Worm (Caenorhabditis elegans): ENCODE measurements around the gene E03H12.5.

DNA sequence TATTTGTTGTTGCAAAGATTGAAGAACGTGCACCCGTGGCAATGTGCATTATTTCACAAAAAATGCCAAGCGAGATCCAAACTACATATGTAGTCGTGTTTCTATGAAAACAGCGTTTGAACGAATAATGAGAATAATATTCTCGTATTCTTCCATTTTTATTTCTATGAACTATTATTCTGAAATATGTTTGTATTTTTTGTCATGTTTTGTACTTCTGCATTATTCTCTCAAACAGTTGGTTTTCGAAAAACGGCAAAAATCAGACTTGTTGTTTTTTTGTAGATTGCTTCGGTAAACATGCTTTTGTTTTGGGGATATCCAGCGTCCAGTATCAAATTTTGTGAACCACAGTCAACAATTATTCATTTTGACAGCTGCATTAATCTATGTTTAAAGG lies 9.2 kb downstream of the E03H12.5 start, which contains the start of gene clec-177:
- TF ChIP-seq ama-1 (optimal IDR thresholded peaks at IDR 0.05) (no peak), tbx-11 (GFP tag; IDR thresholded peaks at IDR 0.05) (no peak), hnd-1 (tag; optimal IDR thresholded peaks at IDR 0.05) (no peak), ceh-13 (GFP tag; optimal IDR thresholded peaks at IDR 0.05) (no peak), pes-1 (GFP tag; IDR thresholded peaks at IDR 0.05) (no peak), F13C5.2 (tag; optimal IDR thresholded peaks at IDR 0.05) (no peak), sea-1 (GFP tag; conservative IDR thresholded peaks at IDR 0.05) (no peak), aly-1 (tag; optimal IDR thresholded peaks at IDR 0.05) (no peak)

All from whole organism, early embryonic.